Fruit fly (Drosophila melanogaster): ENCODE measurements around the gene BRWD3.

DNA sequence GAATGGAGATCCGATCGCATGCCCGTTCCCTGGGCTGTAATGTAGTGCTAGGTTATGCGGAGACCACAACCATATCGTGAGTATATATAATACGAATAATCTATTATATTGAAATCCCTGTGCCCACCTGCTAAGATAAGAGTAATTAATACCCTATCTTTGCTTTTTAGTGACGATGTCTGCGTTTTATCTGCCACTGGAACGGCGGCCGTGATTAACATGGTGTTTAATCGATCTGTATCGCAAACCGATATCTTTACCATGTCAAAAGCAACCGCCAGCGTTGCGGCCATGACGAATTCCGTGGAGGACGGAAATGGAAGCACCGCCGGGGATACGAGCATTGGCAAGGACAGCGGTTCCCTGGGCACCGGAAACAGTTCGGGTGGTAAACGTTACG, 34.6 kb downstream of the BRWD3 start:
- no peak for TF ChIP-seq rn (GFP tag; IDR thresholded peaks at IDR 0.05)
- no peak for TF ChIP-seq CG10348 (GFP tag; IDR thresholded peaks at IDR 0.05)
- TF ChIP-seq Pif1A (GFP tag; optimal IDR thresholded peaks at IDR 0.05), result no peak
- no peak for TF ChIP-seq CG12605 (GFP tag; IDR thresholded peaks at IDR 0.05)
- no peak for TF ChIP-seq CG8159 (tag; optimal IDR thresholded peaks at IDR 0.05)
- no peak for TF ChIP-seq CG4496 (GFP tag; IDR thresholded peaks at IDR 0.05)
- TF ChIP-seq gl (tag; optimal IDR thresholded peaks at IDR 0.05), result no peak
- no peak for TF ChIP-seq D1 (tag; optimal IDR thresholded peaks at IDR 0.05)
- TF ChIP-seq EcR (GFP tag; optimal IDR thresholded peaks at IDR 0.05), result no peak
- no peak for TF ChIP-seq Ets98B (GFP tag; IDR thresholded peaks at IDR 0.05)
- TF ChIP-seq CG8301 (tag; optimal IDR thresholded peaks at IDR 0.05), result no peak
- TF ChIP-seq CG34367 (tag; optimal IDR thresholded peaks at IDR 0.05), result no peak
- TF ChIP-seq Snoo (tag; optimal IDR thresholded peaks at IDR 0.05), result no peak

All from whole organism, pupa.